Worm (Caenorhabditis elegans) whole organism, young adult: ENCODE data around the gene T04C10.3.

ENCODE experiments used
- B0035.1 ChIP-seq: sonication (generic microtip); optimal IDR thresholded peaks from 2 replicates; lab custom pipeline; 2016; ENCODE audit warnings: missing genetic modification characterization, mild to moderate bottlenecking, missing compliant biosample characterization, missing genotype, missing genetic modification reagents
- F33H1.4 ChIP-seq: fragments of 200-800 bp; sonication (Bioruptor generic); IDR thresholded peaks from 2 replicates; pipeline ENCODE4 v1.3.6; 2022; ENCODE audit warnings: missing genetic modification reagents, missing genetic modification characterization, missing compliant biosample characterization
- F39B2.1 ChIP-seq: fragments of 200-800 bp; sonication (Bioruptor generic); IDR thresholded peaks from 2 replicates; pipeline ENCODE4 v1.3.6; 2022; ENCODE audit warnings: missing genetic modification reagents, missing genetic modification characterization, missing compliant biosample characterization
- F49E8.2 ChIP-seq: sonication (generic microtip); optimal IDR thresholded peaks from 3 replicates; lab custom pipeline; 2017; ENCODE audit warnings: missing genetic modification characterization, mild to moderate bottlenecking, missing compliant biosample characterization, antibody characterized with exemption, moderate library complexity; ENCODE audit not compliant: insufficient read depth
- F57C9.4 ChIP-seq: sonication (generic microtip); optimal IDR thresholded peaks from 2 replicates; lab custom pipeline; 2017; ENCODE audit warnings: mild to moderate bottlenecking, missing genetic modification characterization, missing compliant biosample characterization
- T07F8.4 ChIP-seq: sonication (generic microtip); optimal IDR thresholded peaks from 2 replicates; lab custom pipeline; 2016; ENCODE audit warnings: mild to moderate bottlenecking, missing genetic modification characterization, moderate library complexity, missing compliant biosample characterization
- Y53F4B.3 ChIP-seq: fragments of 200-800 bp; sonication (Bioruptor generic); IDR thresholded peaks from 2 replicates; pipeline ENCODE4 v1.3.6; 2022; ENCODE audit warnings: missing genetic modification reagents, missing genetic modification characterization, missing compliant biosample characterization
- Y56A3A.18 ChIP-seq: fragments of 200-800 bp; sonication (Bioruptor generic); IDR thresholded peaks from 2 replicates; pipeline ENCODE4 v1.3.6; 2022; ENCODE audit warnings: missing genetic modification reagents, missing genetic modification characterization, missing compliant biosample characterization
- akir-1 ChIP-seq: fragments of 200-800 bp; sonication (Bioruptor generic); optimal IDR thresholded peaks from 2 replicates; lab custom pipeline; 2018; ENCODE audit warnings: mild to moderate bottlenecking, missing genetic modification characterization, moderate library complexity, missing compliant biosample characterization
- ama-1 ChIP-seq, 3 experiments: fragments of 150-350 bp in 1 of 3; sonication (generic microtip) in 2 of 3; optimal IDR thresholded peaks; 2 replicates each; lab custom pipeline; 2014 to 2018; ENCODE audit warnings: missing biosample characterization in 2 of 3, missing genetic modification characterization in 2 of 3, missing genetic modification reagents in 2 of 3
- aptf-2 ChIP-seq: fragments of 200-800 bp; sonication (Bioruptor generic); conservative IDR thresholded peaks from 2 replicates; pipeline ENCODE4 v1.3.6; 2022; ENCODE audit warnings: missing genetic modification reagents, missing genetic modification characterization, missing compliant biosample characterization
- attf-5 ChIP-seq: fragments of 200-800 bp; sonication (Bioruptor generic); optimal IDR thresholded peaks from 2 replicates; lab custom pipeline; 2018; ENCODE audit warnings: mild to moderate bottlenecking, missing genetic modification characterization, missing compliant biosample characterization
- bed-1 ChIP-seq: fragments of 200-800 bp; sonication (Bioruptor generic); IDR thresholded peaks from 2 replicates; pipeline ENCODE4 v1.3.6; 2022; ENCODE audit warnings: missing genetic modification reagents, missing genetic modification characterization, missing compliant biosample characterization
- bed-2 ChIP-seq: fragments of 200-800 bp; sonication (Bioruptor generic); IDR thresholded peaks from 2 replicates; pipeline ENCODE4 v1.3.6; 2022; ENCODE audit warnings: missing genetic modification reagents, missing genetic modification characterization, missing compliant biosample characterization
- cebp-1 ChIP-seq, 2 experiments: fragments of 200-800 bp in 1 of 2; sonication (Bioruptor generic) in 1 of 2; sonication (generic microtip) in 1 of 2; IDR thresholded peaks in 1 of 2; optimal IDR thresholded peaks in 1 of 2; 2 replicates each; pipeline versions ENCODE4 v1.3.6 to Lab custom; 2017 to 2022; ENCODE audit warnings: missing compliant biosample characterization in 2 of 2, missing genetic modification characterization in 2 of 2, mild to moderate bottlenecking in 1 of 2, missing genetic modification reagents in 1 of 2, moderate library complexity in 1 of 2
- cebp-2 ChIP-seq: fragments of 200-800 bp; sonication (Bioruptor generic); IDR thresholded peaks from 2 replicates; pipeline ENCODE4 v1.3.6; 2022; ENCODE audit warnings: missing genetic modification characterization, missing compliant biosample characterization
- ceh-100 ChIP-seq: fragments of 200-800 bp; sonication (Bioruptor generic); IDR thresholded peaks from 2 replicates; pipeline ENCODE4 v1.3.6; 2022; ENCODE audit warnings: missing genetic modification reagents, missing genetic modification characterization, missing compliant biosample characterization
- ceh-58 ChIP-seq: fragments of 200-800 bp; sonication (Bioruptor generic); IDR thresholded peaks from 2 replicates; pipeline ENCODE4 v1.3.6; 2022; ENCODE audit warnings: missing genetic modification characterization, missing compliant biosample characterization
- ceh-79 ChIP-seq: sonication (generic microtip); optimal IDR thresholded peaks from 2 replicates; lab custom pipeline; 2017; ENCODE audit warnings: mild to moderate bottlenecking, missing genetic modification characterization, missing compliant biosample characterization
- efl-1 ChIP-seq: fragments of 150-350 bp; optimal IDR thresholded peaks from 2 replicates; lab custom pipeline; 2014; ENCODE audit warnings: missing biosample characterization, missing genetic modification reagents, missing genetic modification characterization
- egl-44 ChIP-seq: fragments of 200-800 bp; sonication (Bioruptor generic); IDR thresholded peaks from 2 replicates; pipeline ENCODE4 v1.3.6; 2022; ENCODE audit warnings: missing genetic modification reagents, missing genetic modification characterization, missing compliant biosample characterization
- fkh-3 ChIP-seq: sonication (generic microtip); optimal IDR thresholded peaks from 2 replicates; lab custom pipeline; 2016; ENCODE audit warnings: mild to moderate bottlenecking, missing genetic modification characterization, missing compliant biosample characterization
- hlh-12 ChIP-seq: sonication (generic microtip); optimal IDR thresholded peaks from 2 replicates; lab custom pipeline; 2016; ENCODE audit warnings: missing genetic modification characterization, missing compliant biosample characterization
- hrde-1 ChIP-seq: sonication (generic microtip); optimal IDR thresholded peaks from 2 replicates; lab custom pipeline; 2016; ENCODE audit warnings: missing genetic modification characterization, mild to moderate bottlenecking, missing compliant biosample characterization, moderate library complexity, missing genotype, missing genetic modification reagents, borderline replicate concordance
- let-526 ChIP-seq: fragments of 200-800 bp; sonication (Bioruptor generic); IDR thresholded peaks from 2 replicates; pipeline ENCODE4 v1.3.6; 2022; ENCODE audit warnings: missing genetic modification reagents, missing genetic modification characterization, missing compliant biosample characterization
- lin-26 ChIP-seq: fragments of 200-800 bp; sonication (Bioruptor generic); IDR thresholded peaks from 2 replicates; pipeline ENCODE4 v1.3.6; 2022; ENCODE audit warnings: missing genetic modification reagents, missing genetic modification characterization, missing compliant biosample characterization
- lin-40 ChIP-seq: sonication (generic microtip); optimal IDR thresholded peaks from 2 replicates; lab custom pipeline; 2016; ENCODE audit warnings: missing genetic modification characterization, mild to moderate bottlenecking, missing compliant biosample characterization, missing genotype, missing genetic modification reagents
- lsl-1 ChIP-seq: fragments of 200-800 bp; sonication (Bioruptor generic); optimal IDR thresholded peaks from 2 replicates; lab custom pipeline; 2018; ENCODE audit warnings: mild to moderate bottlenecking, missing genetic modification characterization, moderate library complexity, missing compliant biosample characterization
- nhr-80 ChIP-seq: sonication (generic microtip); optimal IDR thresholded peaks from 2 replicates; lab custom pipeline; 2016; ENCODE audit warnings: missing genetic modification characterization, missing compliant biosample characterization
- snpc-1.3 ChIP-seq: sonication (generic microtip); optimal IDR thresholded peaks from 2 replicates; lab custom pipeline; 2017; ENCODE audit warnings: missing genetic modification characterization, mild to moderate bottlenecking, missing compliant biosample characterization, antibody characterized with exemption, moderate library complexity, missing genotype, missing genetic modification reagents; ENCODE audit not compliant: insufficient read depth
- snpc-3.4 ChIP-seq: sonication (generic microtip); optimal IDR thresholded peaks from 2 replicates; lab custom pipeline; 2017; ENCODE audit warnings: missing genetic modification characterization, mild to moderate bottlenecking, missing compliant biosample characterization, antibody characterized with exemption, moderate library complexity, missing genotype, missing genetic modification reagents
- zfh-2 ChIP-seq: fragments of 200-800 bp; sonication (Bioruptor generic); conservative IDR thresholded peaks from 2 replicates; pipeline ENCODE4 v1.3.6; 2022; ENCODE audit warnings: missing genetic modification reagents, missing genetic modification characterization, missing compliant biosample characterization
- ztf-18 ChIP-seq: sonication (generic microtip); optimal IDR thresholded peaks from 2 replicates; lab custom pipeline; 2016; ENCODE audit warnings: missing genotype, mild to moderate bottlenecking, missing genetic modification characterization, missing compliant biosample characterization
- ztf-6 ChIP-seq: fragments of 200-800 bp; sonication (Bioruptor generic); IDR thresholded peaks from 2 replicates; pipeline ENCODE4 v1.3.6; 2022; ENCODE audit warnings: missing genetic modification reagents, missing genetic modification characterization, missing compliant biosample characterization

T04C10.3 gene

ce11 chrX:14773238-14773637 lies 38.9 kb upstream of the T04C10.3 start, which contains the start of gene unc-3:
unc-3 (plus strand) TSS chrX:14773538.
- TF ChIP-seq Y53F4B.3 (GFP tag; lab: Robert Waterston, UW) (no peak), attf-5 (GFP tag; lab: Kevin White, UChicago) (no peak), zfh-2 (peak; percentile 38; the same call in 1 of the 2 replicates)

- TF ChIP-seq akir-1 (GFP tag; lab: Kevin White, UChicago) (no peak), ceh-79 (tag; lab: Kevin White, UChicago) (no peak), snpc-3.4 (tag; lab: Kevin White, UChicago) (no peak), fkh-3 (tag; lab: Kevin White, UChicago) (no peak), hlh-12 (tag; lab: Kevin White, UChicago) (no peak), lin-26 (GFP tag; lab: Robert Waterston, UW) (no peak), lin-40 (no peak), cebp-1 (GFP tag; IDR thresholded peaks at IDR 0.05; lab: Robert Waterston, UW) (no peak), cebp-1 (tag; optimal IDR thresholded peaks at IDR 0.05; lab: Kevin White, UChicago) (no peak), ama-1 (optimal IDR thresholded peaks at IDR 0.05; lab: Kevin White, UChicago) (no peak), ama-1 (GFP tag; optimal IDR thresholded peaks at IDR 0.05; lab: Kevin White, UChicago) (no peak), bed-2 (GFP tag; lab: Robert Waterston, UW) (no peak), efl-1 (GFP tag; lab: Kevin White, UChicago) (no peak), nhr-80 (tag; lab: Kevin White, UChicago) (no peak), lsl-1 (GFP tag; lab: Kevin White, UChicago) (no peak), Y56A3A.18 (GFP tag; lab: Robert Waterston, UW) (no peak), T07F8.4 (no peak), ceh-100 (GFP tag; lab: Robert Waterston, UW) (no peak)
Measured at ce11 chrX:14775222-14775621, 36.9 kb upstream of the T04C10.3 start.

- no peak for TF ChIP-seq hrde-1
- peak; percentile 77 for TF ChIP-seq zfh-2
Measured at ce11 chrX:14776312-14776711, 35.8 kb upstream of the T04C10.3 start.

- TF ChIP-seq B0035.1 (tag; lab: Kevin White, UChicago), result no peak
- no peak for TF ChIP-seq ztf-6 (GFP tag; lab: Robert Waterston, UW)
- TF ChIP-seq ceh-58 (GFP tag; lab: Robert Waterston, UW), result no peak
- no peak for TF ChIP-seq let-526 (GFP tag; lab: Robert Waterston, UW)
- TF ChIP-seq F39B2.1 (GFP tag; lab: Robert Waterston, UW), result no peak
- no peak for TF ChIP-seq efl-1 (GFP tag; lab: Kevin White, UChicago)
- no peak for TF ChIP-seq F57C9.4 (tag; lab: Kevin White, UChicago)
- TF ChIP-seq bed-1, result no peak
- no peak for TF ChIP-seq cebp-2 (GFP tag; lab: Robert Waterston, UW)
- TF ChIP-seq egl-44 (GFP tag; lab: Robert Waterston, UW), result no peak
- no peak for TF ChIP-seq aptf-2 (GFP tag; lab: Robert Waterston, UW)
- no peak for TF ChIP-seq F49E8.2 (tag; lab: Kevin White, UChicago)
- no peak for TF ChIP-seq snpc-1.3
- no peak for TF ChIP-seq F33H1.4 (GFP tag; lab: Robert Waterston, UW)
- no peak for TF ChIP-seq ztf-18 (tag; lab: Kevin White, UChicago)
Measured at ce11 chrX:14778112-14778511, 34.0 kb upstream of the T04C10.3 start.
